Fruit fly (Drosophila melanogaster): Measurements from ENCODE around the gene Cht6.

- TF ChIP-seq Hr38 (GFP tag; optimal IDR thresholded peaks at IDR 0.05) (no peak), acj6 (GFP tag; optimal IDR thresholded peaks at IDR 0.05) (no peak), Sox15 (GFP tag; optimal IDR thresholded peaks at IDR 0.05) (no peak), salr (GFP tag; optimal IDR thresholded peaks at IDR 0.05) (no peak), CG6276 (GFP tag; optimal IDR thresholded peaks at IDR 0.05) (no peak), cyc (GFP tag; optimal IDR thresholded peaks at IDR 0.05) (no peak), OdsH (GFP tag; optimal IDR thresholded peaks at IDR 0.05) (no peak), Sox14 (GFP tag; optimal IDR thresholded peaks at IDR 0.05) (no peak), CG8319 (GFP tag; optimal IDR thresholded peaks at IDR 0.05) (no peak)
These were observed 23.7 kb upstream of the Cht6 start for dm6 chrX:9992934-9993333.
